Worm (Caenorhabditis elegans) whole organism, young adult: Measurements from ENCODE around the gene Y110A2AL.2.

ENCODE experiments used
- ceh-58 ChIP-seq: fragments of 200-800 bp; sonication (Bioruptor generic); IDR thresholded peaks from 2 replicates; pipeline ENCODE4 v1.3.6; 2022; ENCODE audit warnings: missing genetic modification characterization, missing compliant biosample characterization
- egrh-3 ChIP-seq: fragments of 200-800 bp; sonication (Bioruptor generic); IDR thresholded peaks from 2 replicates; pipeline ENCODE4 v1.3.6; 2022; ENCODE audit warnings: missing genetic modification reagents, missing genetic modification characterization, missing compliant biosample characterization
- ekl-4 ChIP-seq: fragments of 200-800 bp; sonication (Bioruptor generic); IDR thresholded peaks from 2 replicates; pipeline ENCODE4 v1.3.6; 2022; ENCODE audit warnings: missing genetic modification reagents, missing genetic modification characterization, missing compliant biosample characterization
- lin-26 ChIP-seq: fragments of 200-800 bp; sonication (Bioruptor generic); IDR thresholded peaks from 2 replicates; pipeline ENCODE4 v1.3.6; 2022; ENCODE audit warnings: missing genetic modification reagents, missing genetic modification characterization, missing compliant biosample characterization
- lin-54 ChIP-seq: fragments of 200-800 bp; sonication (Bioruptor generic); optimal IDR thresholded peaks from 2 replicates; lab custom pipeline; 2018; ENCODE audit warnings: mild to moderate bottlenecking, missing genetic modification characterization, missing compliant biosample characterization
- madf-8 ChIP-seq: fragments of 200-800 bp; sonication (Bioruptor generic); conservative IDR thresholded peaks from 2 replicates; pipeline ENCODE4 v1.3.6; 2022; ENCODE audit warnings: missing genetic modification reagents, missing genetic modification characterization, missing compliant biosample characterization
- mcd-1 ChIP-seq: fragments of 200-800 bp; sonication (Bioruptor generic); IDR thresholded peaks from 2 replicates; pipeline ENCODE4 v1.3.6; 2022; ENCODE audit warnings: missing genetic modification reagents, missing genetic modification characterization, missing compliant biosample characterization
- tbp1 ChIP-seq: fragments of 200-800 bp; sonication (Bioruptor generic); optimal IDR thresholded peaks from 2 replicates; lab custom pipeline; 2018; ENCODE audit warnings: mild to moderate bottlenecking, missing genetic modification characterization, missing compliant biosample characterization
- zfh-2 ChIP-seq: fragments of 200-800 bp; sonication (Bioruptor generic); conservative IDR thresholded peaks from 2 replicates; pipeline ENCODE4 v1.3.6; 2022; ENCODE audit warnings: missing genetic modification reagents, missing genetic modification characterization, missing compliant biosample characterization

The Y110A2AL.2 gene

DNA sequence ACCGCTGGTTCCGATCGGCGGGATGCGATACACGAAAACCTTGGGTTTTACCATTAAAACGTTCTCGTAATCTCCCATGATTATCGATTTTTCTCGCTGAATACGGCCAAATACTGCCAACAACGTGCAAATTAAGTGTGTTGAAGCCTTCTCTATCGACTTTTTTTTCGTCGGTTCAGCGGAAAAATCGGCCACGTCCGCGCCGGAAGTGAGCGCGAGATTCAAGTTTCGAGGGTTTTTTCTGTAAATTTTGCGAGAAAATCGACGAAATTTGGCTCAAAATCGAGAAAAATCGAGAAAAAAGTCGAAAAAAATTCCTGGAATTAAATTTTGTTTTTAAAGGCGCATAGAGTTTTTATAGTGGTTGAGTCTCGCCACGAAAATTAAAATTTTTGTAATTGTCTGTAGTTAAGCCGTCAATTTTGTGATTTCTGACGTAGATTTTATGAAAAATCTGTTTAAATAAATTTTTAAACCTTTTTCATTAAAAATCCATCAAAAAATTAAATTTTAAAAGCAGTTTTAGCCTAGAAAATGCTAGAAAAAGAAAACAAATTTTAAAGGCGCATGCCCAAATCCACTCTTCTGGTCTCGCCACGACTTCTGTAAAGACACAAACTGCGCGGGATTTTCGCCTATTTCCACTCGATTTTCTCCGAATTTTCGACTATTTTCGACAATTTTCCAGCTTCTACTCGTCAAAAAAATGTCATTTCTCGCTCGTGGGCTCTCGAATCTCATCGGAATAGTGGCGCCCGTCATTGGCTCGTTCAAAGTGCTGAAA is 51.5 kb downstream of the Y110A2AL.2 start, which contains the start of the genes ncap-1 and Y110A2AR.1 (continued):
- no peak for TF ChIP-seq ceh-58 (GFP tag; lab: Robert Waterston, UW)
- peak; percentile 28 for TF ChIP-seq tbp1 (GFP tag; lab: Kevin White, UChicago)
- no peak for TF ChIP-seq lin-26 (GFP tag; lab: Robert Waterston, UW)
- no peak; the same call in 1 of the 2 replicates for TF ChIP-seq ekl-4 (GFP tag; lab: Robert Waterston, UW)
- TF ChIP-seq madf-8 (GFP tag; lab: Robert Waterston, UW): peak; percentile 80

DNA sequence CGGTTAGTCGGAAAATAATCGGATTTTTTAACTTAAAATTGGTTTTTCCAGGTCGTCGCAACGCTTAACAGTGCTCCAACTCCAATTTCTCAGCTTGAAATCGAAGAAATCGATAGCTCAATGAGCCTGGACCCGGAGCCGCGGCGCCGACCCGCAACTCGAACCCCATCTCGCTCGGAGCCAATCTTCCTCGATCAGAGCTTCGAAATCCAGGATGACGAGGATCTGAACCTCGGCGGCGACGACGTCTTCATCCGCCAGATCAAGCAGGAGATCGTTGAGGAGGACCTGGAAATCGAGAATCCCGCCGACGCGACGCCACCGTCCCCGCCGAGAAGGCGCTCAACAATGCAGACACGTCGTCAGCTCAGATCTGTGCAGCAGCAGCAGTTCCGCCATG is 52.4 kb downstream of the Y110A2AL.2 start:
- peak; percentile 5; the same call in 1 of the 2 replicates for TF ChIP-seq mcd-1 (GFP tag; lab: Robert Waterston, UW)
- TF ChIP-seq lin-54 (GFP tag; lab: Kevin White, UChicago): no peak
- TF ChIP-seq egrh-3 (GFP tag; lab: Robert Waterston, UW): peak; percentile 77; the same call in 1 of the 2 replicates
- peak; percentile 69 for TF ChIP-seq zfh-2 (GFP tag; lab: Robert Waterston, UW)
